Fruit fly (Drosophila melanogaster) whole organism, wandering third instar larva: Measurements from ENCODE around the gene CG32073.

Experiments
- Abd-B ChIP-seq: fragments of >200 bp; optimal IDR thresholded peaks from 2 replicates; lab custom pipeline; 2017; ENCODE audit warnings: missing biosample characterization, missing genetic modification characterization
- Hnf4 ChIP-seq: fragments of 200-800 bp; sonication (Bioruptor generic); optimal IDR thresholded peaks from 2 replicates; lab custom pipeline; 2016; ENCODE audit warnings: missing biosample characterization, mild to moderate bottlenecking, missing genetic modification characterization
- Jra ChIP-seq: sonication (Bioruptor generic); optimal IDR thresholded peaks from 2 replicates; lab custom pipeline; 2016; ENCODE audit warnings: missing biosample characterization, missing genetic modification characterization
- OdsH ChIP-seq: fragments of 200-800 bp; sonication (Bioruptor generic); optimal IDR thresholded peaks from 2 replicates; lab custom pipeline; 2016; ENCODE audit warnings: missing biosample characterization, mild to moderate bottlenecking, missing genetic modification characterization
- Vsx2 ChIP-seq: fragments of 200-300, 225-300 bp; sonication (Bioruptor generic); optimal IDR thresholded peaks from 2 replicates; lab custom pipeline; 2018; ENCODE audit warnings: missing biosample characterization, missing genetic modification characterization; ENCODE audit not compliant: partially characterized antibody
- br ChIP-seq: fragments of 200-800 bp; sonication (Bioruptor generic); optimal IDR thresholded peaks from 2 replicates; lab custom pipeline; 2016; ENCODE audit warnings: missing biosample characterization, missing genetic modification characterization
- dl ChIP-seq, 2 experiments: fragments of 175-275, 200-275 bp in 1 of 2; fragments of 200-275 bp in 1 of 2; sonication (Bioruptor generic); optimal IDR thresholded peaks; lab custom pipeline; 2018; ENCODE audit warnings: mild to moderate bottlenecking in 2 of 2, missing biosample characterization in 2 of 2, missing genetic modification characterization in 2 of 2, moderate library complexity in 2 of 2; ENCODE audit not compliant: partially characterized antibody in 2 of 2, insufficient read depth in 1 of 2
- dmrt93B ChIP-seq: fragments of 200-800 bp; sonication (Bioruptor generic); optimal IDR thresholded peaks from 2 replicates; lab custom pipeline; 2018; ENCODE audit warnings: missing biosample characterization, mild to moderate bottlenecking, missing genetic modification characterization
- ey ChIP-seq: fragments of 200-800 bp; sonication (Bioruptor generic); optimal IDR thresholded peaks from 2 replicates; lab custom pipeline; 2016; ENCODE audit warnings: missing biosample characterization, missing genetic modification characterization
- h ChIP-seq: fragments of 200-800 bp; sonication (Bioruptor generic); optimal IDR thresholded peaks from 3 replicates; lab custom pipeline; 2016; ENCODE audit warnings: missing biosample characterization, mild to moderate bottlenecking, missing genetic modification characterization
- lola ChIP-seq: fragments of >200 bp; optimal IDR thresholded peaks from 2 replicates; lab custom pipeline; 2017; ENCODE audit warnings: missing biosample characterization, missing genetic modification characterization
- psq ChIP-seq: fragments of 200-800 bp; sonication (Bioruptor generic); optimal IDR thresholded peaks from 3 replicates; lab custom pipeline; 2017; ENCODE audit warnings: missing biosample characterization, mild to moderate bottlenecking, missing genetic modification characterization, moderate library complexity
- usp ChIP-seq: fragments of >200 bp; optimal IDR thresholded peaks from 2 replicates; lab custom pipeline; 2017; ENCODE audit warnings: missing biosample characterization, missing genetic modification characterization
- woc ChIP-seq: sonication (Bioruptor generic); optimal IDR thresholded peaks from 2 replicates; lab custom pipeline; 2016; ENCODE audit warnings: missing biosample characterization, mild to moderate bottlenecking, missing genetic modification characterization

- TF ChIP-seq Jra (GFP tag; lab: Kevin White, UChicago) (peak; percentile 6), h (peak; percentile 43), Vsx2 (no peak), OdsH (GFP tag; lab: Kevin White, UChicago) (peak; percentile 28), Abd-B (no peak), dl (GFP tag; optimal IDR thresholded peaks at IDR 0.05; lab: Kevin White, UChicago; ENCODE audit: insufficient read depth in 1 of 2, partially characterized antibody in 2 of 2) (peak in 1 of 2 experiments; percentile 51), ey (GFP tag; lab: Kevin White, UChicago) (no peak), woc (GFP tag; lab: Kevin White, UChicago) (no peak), usp (GFP tag; lab: Kevin White, UChicago) (no peak), lola (no peak), Hnf4 (peak; percentile 11), dmrt93B (GFP tag; lab: Kevin White, UChicago) (no peak), br (GFP tag; lab: Kevin White, UChicago) (no peak), psq (GFP tag; lab: Kevin White, UChicago) (peak; percentile 46)
Observed at dm6 chr3L:11118627-11119395, 11.4 kb upstream of the CG32073 start.
